Worm (Caenorhabditis elegans) whole organism, mixed stage, embryonic: ENCODE results near the gene kqt-2.

Experiments
- M03D4.4 ChIP-seq: sonication (generic microtip); optimal IDR thresholded peaks from 2 replicates; lab custom pipeline; 2017; ENCODE audit warnings: mild to moderate bottlenecking, missing genetic modification characterization, missing compliant biosample characterization
- bed-3 ChIP-seq: fragments of 200-800 bp; sonication (Bioruptor generic); optimal IDR thresholded peaks from 3 replicates; lab custom pipeline; 2018; ENCODE audit warnings: mild to moderate bottlenecking, missing genetic modification characterization, moderate library complexity, missing compliant biosample characterization
- blmp-1 ChIP-seq: fragments of 150-350 bp; optimal IDR thresholded peaks from 2 replicates; lab custom pipeline; 2014; ENCODE audit warnings: missing biosample characterization, missing genetic modification characterization
- ceh-39 ChIP-seq: fragments of 150-350 bp; optimal IDR thresholded peaks from 2 replicates; lab custom pipeline; 2014; ENCODE audit warnings: missing biosample characterization, missing genetic modification characterization
- ceh-43 ChIP-seq: fragments of 200-800 bp; sonication (Bioruptor generic); optimal IDR thresholded peaks from 2 replicates; lab custom pipeline; 2018; ENCODE audit warnings: mild to moderate bottlenecking, missing genetic modification characterization, moderate library complexity, missing compliant biosample characterization
- ceh-83 ChIP-seq: fragments of 200-800 bp; sonication (Bioruptor generic); optimal IDR thresholded peaks from 2 replicates; lab custom pipeline; 2018; ENCODE audit warnings: mild to moderate bottlenecking, missing genetic modification characterization, missing compliant biosample characterization
- ces-1 ChIP-seq: fragments of 150-350 bp; optimal IDR thresholded peaks from 2 replicates; lab custom pipeline; 2014; ENCODE audit warnings: missing biosample characterization, missing genetic modification reagents, missing genetic modification characterization
- cnd-1 ChIP-seq: fragments of 200-800 bp; sonication (Bioruptor generic); optimal IDR thresholded peaks from 2 replicates; lab custom pipeline; 2018; ENCODE audit warnings: mild to moderate bottlenecking, missing genetic modification characterization, missing compliant biosample characterization
- elt-1 ChIP-seq: sonication (generic microtip); optimal IDR thresholded peaks from 2 replicates; lab custom pipeline; 2017; ENCODE audit warnings: missing genetic modification characterization, mild to moderate bottlenecking, missing compliant biosample characterization, antibody characterized with exemption, moderate library complexity, borderline replicate concordance; ENCODE audit not compliant: insufficient read depth
- elt-3 ChIP-seq: fragments of 150-350 bp; optimal IDR thresholded peaks from 2 replicates; lab custom pipeline; 2014; ENCODE audit warnings: missing biosample characterization, missing genetic modification characterization
- flh-1 ChIP-seq: fragments of 200-800 bp; sonication (Bioruptor generic); optimal IDR thresholded peaks from 2 replicates; lab custom pipeline; 2018; ENCODE audit warnings: mild to moderate bottlenecking, missing genetic modification characterization, moderate library complexity, missing compliant biosample characterization
- ham-2 ChIP-seq: fragments of 200-800 bp; sonication (Bioruptor generic); optimal IDR thresholded peaks from 2 replicates; lab custom pipeline; 2018; ENCODE audit warnings: mild to moderate bottlenecking, missing genetic modification characterization, missing compliant biosample characterization
- hlh-1 ChIP-seq: fragments of 150-350 bp; optimal IDR thresholded peaks from 2 replicates; lab custom pipeline; 2014; ENCODE audit warnings: missing biosample characterization, missing genetic modification reagents, missing genetic modification characterization
- lin-13 ChIP-seq: fragments of 150-350 bp; optimal IDR thresholded peaks from 2 replicates; lab custom pipeline; 2014; ENCODE audit warnings: missing biosample characterization, missing genetic modification characterization
- lin-32 ChIP-seq: fragments of 200-800 bp; sonication (Bioruptor generic); optimal IDR thresholded peaks from 2 replicates; lab custom pipeline; 2018; ENCODE audit warnings: mild to moderate bottlenecking, missing genetic modification characterization, missing compliant biosample characterization
- lsy-2 ChIP-seq: fragments of 150-350 bp; optimal IDR thresholded peaks from 2 replicates; lab custom pipeline; 2014; ENCODE audit warnings: missing biosample characterization, missing genetic modification characterization
- mab-5 ChIP-seq: fragments of 150-350 bp; optimal IDR thresholded peaks from 2 replicates; lab custom pipeline; 2014; ENCODE audit warnings: missing biosample characterization, missing genetic modification characterization
- mep-1 ChIP-seq: fragments of 150-350 bp; optimal IDR thresholded peaks from 2 replicates; lab custom pipeline; 2017; ENCODE audit warnings: missing biosample characterization, missing genetic modification reagents, missing genetic modification characterization, inconsistent platforms
- mls-2 ChIP-seq: sonication (generic microtip); optimal IDR thresholded peaks from 2 replicates; lab custom pipeline; 2016; ENCODE audit warnings: mild to moderate bottlenecking, missing genetic modification characterization, moderate library complexity, missing compliant biosample characterization
- nhr-12 ChIP-seq: fragments of 150-350 bp; optimal IDR thresholded peaks from 2 replicates; lab custom pipeline; 2014; ENCODE audit warnings: missing biosample characterization, missing genetic modification characterization
- nhr-2 ChIP-seq: fragments of 150-350 bp; optimal IDR thresholded peaks from 2 replicates; lab custom pipeline; 2014; ENCODE audit warnings: missing biosample characterization, missing genetic modification characterization
- nhr-237 ChIP-seq: fragments of 150-350 bp; optimal IDR thresholded peaks from 2 replicates; lab custom pipeline; 2014; ENCODE audit warnings: missing biosample characterization, missing genetic modification characterization
- nhr-28 ChIP-seq: fragments of 150-350 bp; optimal IDR thresholded peaks from 2 replicates; lab custom pipeline; 2014; ENCODE audit warnings: missing biosample characterization, missing genetic modification characterization
- nhr-76 ChIP-seq: sonication (generic microtip); optimal IDR thresholded peaks from 2 replicates; lab custom pipeline; 2017; ENCODE audit warnings: missing biosample characterization, missing genetic modification characterization
- sem-2 ChIP-seq: fragments of 200-800 bp; sonication (Bioruptor generic); optimal IDR thresholded peaks from 2 replicates; lab custom pipeline; 2018; ENCODE audit warnings: mild to moderate bottlenecking, missing genetic modification characterization, missing compliant biosample characterization
- snpc-4 ChIP-seq: fragments of 150-350 bp; optimal IDR thresholded peaks from 2 replicates; lab custom pipeline; 2014; ENCODE audit warnings: missing biosample characterization, missing genetic modification characterization
- sptf-1 ChIP-seq: sonication (generic microtip); optimal IDR thresholded peaks from 2 replicates; lab custom pipeline; 2017; ENCODE audit warnings: mild to moderate bottlenecking, missing genetic modification characterization, moderate library complexity, missing compliant biosample characterization
- tbx-8 ChIP-seq: fragments of 200-800 bp; sonication (Bioruptor generic); optimal IDR thresholded peaks from 2 replicates; lab custom pipeline; 2018; ENCODE audit warnings: mild to moderate bottlenecking, missing genetic modification characterization, moderate library complexity, missing compliant biosample characterization
- unc-120 ChIP-seq: sonication (generic microtip); optimal IDR thresholded peaks from 2 replicates; lab custom pipeline; 2017; ENCODE audit warnings: missing genetic modification characterization, missing compliant biosample characterization; ENCODE audit not compliant: poor library complexity, severe bottlenecking
- unc-39 ChIP-seq: fragments of 150-350 bp; optimal IDR thresholded peaks from 2 replicates; lab custom pipeline; 2014; ENCODE audit warnings: missing biosample characterization, missing genetic modification characterization
- unc-62 ChIP-seq: fragments of 150-350 bp; optimal IDR thresholded peaks from 2 replicates; lab custom pipeline; 2014; ENCODE audit warnings: missing biosample characterization, missing genetic modification reagents, missing genetic modification characterization
- zip-8 ChIP-seq: fragments of 150-350 bp; optimal IDR thresholded peaks from 2 replicates; lab custom pipeline; 2014; ENCODE audit warnings: missing biosample characterization, missing genetic modification characterization

kqt-2 gene

DNA sequence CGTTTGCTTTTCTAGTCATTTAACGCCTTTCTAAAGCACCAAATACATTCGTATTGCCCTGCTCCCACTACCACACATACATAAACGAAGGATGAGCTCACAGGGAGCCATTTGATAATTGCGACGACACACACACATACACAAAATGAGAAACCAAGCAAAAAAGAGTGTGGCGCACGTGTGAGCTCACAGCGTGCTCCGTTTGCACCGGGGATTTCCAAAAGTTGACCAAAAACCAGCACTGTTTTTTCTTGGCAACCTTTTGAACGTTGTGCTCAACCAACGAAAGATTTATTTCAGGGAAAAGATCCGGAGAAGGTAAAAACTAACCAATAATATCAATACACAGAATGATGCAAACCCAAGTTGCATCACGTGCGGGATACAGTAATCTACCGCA is 28.7 kb upstream of the kqt-2 start, which contains the start of gene ksr-1:
TSS of gene ksr-1 (plus strand) at position 301 of the 400 bp plus-strand sequence.
- TF ChIP-seq lsy-2 (tag; lab: Kevin White, UChicago) (no peak), mep-1 (tag; lab: Kevin White, UChicago) (no peak), ceh-39 (tag; lab: Kevin White, UChicago) (no peak), unc-39 (tag; lab: Kevin White, UChicago) (no peak), ceh-43 (GFP tag; lab: Kevin White, UChicago) (no peak), bed-3 (no peak), nhr-28 (tag; lab: Kevin White, UChicago) (no peak), nhr-12 (no peak), sem-2 (GFP tag; lab: Kevin White, UChicago) (no peak), elt-3 (no peak), hlh-1 (tag; lab: Kevin White, UChicago) (no peak), nhr-2 (no peak), tbx-8 (GFP tag; lab: Kevin White, UChicago) (no peak), nhr-237 (tag; lab: Kevin White, UChicago) (no peak), blmp-1 (tag; lab: Kevin White, UChicago) (no peak), elt-1 (tag; lab: Kevin White, UChicago) (no peak), lin-13 (tag; lab: Kevin White, UChicago) (no peak), lin-32 (GFP tag; lab: Kevin White, UChicago) (no peak), cnd-1 (tag; lab: Kevin White, UChicago) (no peak), flh-1 (no peak)

ce11 chrX:8273496-8273895 is 27.3 kb upstream of the kqt-2 start:
- peak; percentile 92 for TF ChIP-seq zip-8
- TF ChIP-seq hlh-1 (tag; lab: Kevin White, UChicago), result peak; percentile 51
- no peak for TF ChIP-seq lsy-2 (tag; lab: Kevin White, UChicago)
- peak; percentile 65 for TF ChIP-seq cnd-1 (tag; lab: Kevin White, UChicago)
- TF ChIP-seq lin-32 (GFP tag; lab: Kevin White, UChicago), result peak; percentile 8
- TF ChIP-seq M03D4.4 (tag; lab: Kevin White, UChicago), result no peak

DNA sequence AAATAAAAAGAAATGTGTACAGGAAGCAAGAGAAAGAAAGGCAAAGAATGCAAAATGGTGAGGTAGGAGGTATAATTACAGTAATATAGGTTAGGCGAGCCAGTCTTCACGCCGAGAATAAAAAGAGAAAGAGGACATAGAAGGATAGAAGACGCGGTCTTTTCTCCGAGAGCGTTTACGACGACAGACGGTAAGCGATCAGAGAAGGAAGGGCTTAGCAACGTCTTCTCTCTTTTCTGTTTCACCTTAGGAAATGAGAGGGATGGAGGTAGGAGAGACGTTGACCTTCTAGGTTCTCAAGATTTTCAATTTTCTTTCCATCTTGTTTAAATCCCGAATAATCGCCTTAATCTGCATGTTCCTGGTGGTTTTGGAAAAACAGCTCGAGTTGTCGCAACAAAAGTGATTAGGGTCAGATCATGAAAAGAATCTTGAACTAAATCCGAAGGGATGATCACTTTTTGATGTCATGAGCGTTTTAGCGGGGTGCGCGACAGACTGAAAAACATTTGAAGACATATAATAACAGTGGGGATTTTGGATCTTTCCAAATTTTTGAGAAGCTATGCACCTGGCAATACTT is 24.9 kb upstream of the kqt-2 start, which contains the start of gene cutl-29:
TSS of gene cutl-29 (minus strand) at position 51 of the 583 bp plus-strand sequence.
- TF ChIP-seq snpc-4 (no peak), flh-1 (no peak), nhr-2 (no peak), lin-13 (tag; lab: Kevin White, UChicago) (no peak), sptf-1 (tag; lab: Kevin White, UChicago) (no peak), unc-120 (tag; lab: Kevin White, UChicago) (no peak), ceh-43 (GFP tag; lab: Kevin White, UChicago) (no peak), lin-32 (GFP tag; lab: Kevin White, UChicago) (no peak), unc-39 (tag; lab: Kevin White, UChicago) (no peak), hlh-1 (tag; lab: Kevin White, UChicago) (no peak)

- TF ChIP-seq snpc-4 (no peak), ces-1 (GFP tag; lab: Kevin White, UChicago) (peak; percentile 79)
Measured at ce11 chrX:8268083-8268482, 21.9 kb upstream of the kqt-2 start.

ce11 chrX:8262734-8263133 is 16.6 kb upstream of the kqt-2 start:
- TF ChIP-seq mls-2 (no peak), hlh-1 (tag; lab: Kevin White, UChicago) (peak; percentile 30)

DNA sequence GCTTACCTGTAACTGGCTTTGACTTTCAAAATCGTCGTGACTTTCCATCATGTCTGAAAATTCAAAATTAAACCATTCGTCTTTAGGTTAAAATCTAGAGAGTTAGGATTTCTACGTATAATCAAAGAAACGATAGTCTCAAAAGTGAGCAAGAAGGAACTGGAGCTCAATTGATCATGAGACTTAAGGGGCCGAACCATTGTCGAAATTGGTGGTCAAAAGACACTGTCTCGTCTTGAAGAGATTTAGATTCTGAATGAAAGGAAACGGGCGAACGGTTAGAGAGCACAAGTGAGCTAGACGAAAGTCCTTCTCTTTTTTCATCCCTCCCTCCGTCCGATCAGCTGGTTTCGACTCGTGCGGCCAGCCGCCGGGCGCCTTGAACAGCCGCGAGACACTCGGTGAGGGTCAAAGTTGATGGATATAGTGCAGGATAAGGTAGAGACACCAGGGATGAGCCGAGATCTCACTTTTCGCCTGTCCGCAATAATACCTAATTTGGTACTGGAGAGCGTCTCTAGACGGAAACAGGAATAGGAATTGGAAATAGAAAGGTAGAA is 15.0 kb upstream of the kqt-2 start, which contains the start of gene M60.7:
TSS of gene M60.7 (minus strand) at position 51 of the 560 bp plus-strand sequence.
- TF ChIP-seq mab-5 (tag; lab: Kevin White, UChicago), result no peak
- no peak for TF ChIP-seq ceh-39 (tag; lab: Kevin White, UChicago)
- TF ChIP-seq unc-39 (tag; lab: Kevin White, UChicago), result no peak
- no peak for TF ChIP-seq nhr-2
- no peak for TF ChIP-seq cnd-1 (tag; lab: Kevin White, UChicago)
- no peak for TF ChIP-seq nhr-76 (tag; lab: Kevin White, UChicago)
- no peak for TF ChIP-seq ham-2
- TF ChIP-seq ces-1 (GFP tag; lab: Kevin White, UChicago), result no peak
- TF ChIP-seq flh-1, result no peak
- TF ChIP-seq unc-62 (GFP tag; lab: Kevin White, UChicago), result no peak
- TF ChIP-seq nhr-28 (tag; lab: Kevin White, UChicago), result no peak
- TF ChIP-seq M03D4.4 (tag; lab: Kevin White, UChicago), result no peak
- TF ChIP-seq ceh-83, result no peak
